Fruit fly (Drosophila melanogaster) whole organism, pupa: ENCODE measurements around the gene CG18746.

Experiments
- CG10348 ChIP-seq: fragments of 200-800 bp; sonication (Bioruptor generic); IDR thresholded peaks from 2 replicates; pipeline ENCODE4 v1.3.6; 2022; ENCODE audit warnings: missing biosample characterization, missing genetic modification characterization
- CG12605 ChIP-seq: fragments of 200-800 bp; sonication (Bioruptor generic); IDR thresholded peaks from 2 replicates; pipeline ENCODE4 v1.3.6; 2022; ENCODE audit warnings: missing biosample characterization, missing genetic modification characterization
- CG13204 ChIP-seq: fragments of 200-800 bp; sonication (Bioruptor generic); optimal IDR thresholded peaks from 2 replicates; lab custom pipeline; 2018; ENCODE audit warnings: missing biosample characterization, mild to moderate bottlenecking, missing genetic modification characterization, moderate library complexity
- CG14655 ChIP-seq: fragments of 200-800 bp; sonication (Bioruptor generic); optimal IDR thresholded peaks from 3 replicates; lab custom pipeline; 2017; ENCODE audit warnings: mild to moderate bottlenecking, missing biosample characterization, missing genetic modification reagents, missing genetic modification characterization
- CG15710 ChIP-seq: fragments of 200-800 bp; sonication (Bioruptor generic); optimal IDR thresholded peaks from 2 replicates; lab custom pipeline; 2018; ENCODE audit warnings: missing biosample characterization, mild to moderate bottlenecking, missing genetic modification characterization, moderate library complexity
- CG17806 ChIP-seq: fragments of 200-800 bp; sonication (Bioruptor generic); optimal IDR thresholded peaks from 2 replicates; lab custom pipeline; 2018; ENCODE audit warnings: missing biosample characterization, mild to moderate bottlenecking, missing genetic modification characterization, moderate library complexity
- CG32121 ChIP-seq: fragments of 200-800 bp; sonication (Bioruptor generic); IDR thresholded peaks from 2 replicates; pipeline ENCODE4 v1.3.6; 2022; ENCODE audit warnings: missing biosample characterization, missing genetic modification characterization
- CG34367 ChIP-seq: fragments of 200-800 bp; sonication (Bioruptor generic); optimal IDR thresholded peaks from 2 replicates; lab custom pipeline; 2018; ENCODE audit warnings: missing biosample characterization, mild to moderate bottlenecking, missing genetic modification characterization
- CG4496 ChIP-seq: fragments of 200-800 bp; sonication (Bioruptor generic); IDR thresholded peaks from 3 replicates; pipeline ENCODE4 v1.3.6; 2022; ENCODE audit warnings: missing biosample characterization, missing genetic modification characterization
- CG8159 ChIP-seq: fragments of 200-800 bp; sonication (Bioruptor generic); optimal IDR thresholded peaks from 3 replicates; lab custom pipeline; 2018; ENCODE audit warnings: missing biosample characterization, mild to moderate bottlenecking, missing genetic modification characterization, moderate library complexity
- CG8301 ChIP-seq: fragments of 200-800 bp; sonication (Bioruptor generic); optimal IDR thresholded peaks from 2 replicates; lab custom pipeline; 2018; ENCODE audit warnings: missing biosample characterization, mild to moderate bottlenecking, missing genetic modification characterization
- CG9948 ChIP-seq: fragments of 200-800 bp; sonication (Bioruptor generic); optimal IDR thresholded peaks from 2 replicates; lab custom pipeline; 2018; ENCODE audit warnings: missing biosample characterization, mild to moderate bottlenecking, missing genetic modification characterization, moderate library complexity
- D1 ChIP-seq: fragments of 200-800 bp; sonication (Bioruptor generic); optimal IDR thresholded peaks from 2 replicates; lab custom pipeline; 2018; ENCODE audit warnings: missing biosample characterization, mild to moderate bottlenecking, missing genetic modification characterization, moderate library complexity
- EcR ChIP-seq: fragments of 200-800 bp; sonication (Bioruptor generic); optimal IDR thresholded peaks from 3 replicates; lab custom pipeline; 2019; ENCODE audit warnings: missing biosample characterization, missing genetic modification characterization, mild to moderate bottlenecking, moderate library complexity, missing genetic modification reagents
- Ets98B ChIP-seq: fragments of 200-800 bp; sonication (Bioruptor generic); IDR thresholded peaks from 2 replicates; pipeline ENCODE4 v1.3.6; 2022; ENCODE audit warnings: missing biosample characterization, missing genetic modification characterization
- Pif1A ChIP-seq: fragments of 200-800 bp; sonication (Bioruptor generic); optimal IDR thresholded peaks from 3 replicates; lab custom pipeline; 2016; ENCODE audit warnings: missing biosample characterization, missing genetic modification characterization
- Pif1B ChIP-seq: fragments of 200-800 bp; sonication (Bioruptor generic); optimal IDR thresholded peaks from 3 replicates; lab custom pipeline; 2016; ENCODE audit warnings: missing biosample characterization, missing genetic modification characterization
- Snoo ChIP-seq: fragments of 200-800 bp; sonication (Bioruptor generic); optimal IDR thresholded peaks from 3 replicates; lab custom pipeline; 2017; ENCODE audit warnings: missing biosample characterization, mild to moderate bottlenecking, missing genetic modification characterization, inconsistent platforms
- fd96Ca ChIP-seq: fragments of 200-800 bp; sonication (Bioruptor generic); IDR thresholded peaks from 3 replicates; pipeline ENCODE4 v1.3.6; 2022; ENCODE audit warnings: missing biosample characterization, missing genetic modification characterization
- gl ChIP-seq: fragments of 200-800 bp; sonication (Bioruptor generic); optimal IDR thresholded peaks from 2 replicates; lab custom pipeline; 2018; ENCODE audit warnings: missing biosample characterization, mild to moderate bottlenecking, missing genetic modification characterization
- rn ChIP-seq: fragments of 200-800 bp; sonication (Bioruptor generic); IDR thresholded peaks from 2 replicates; pipeline ENCODE4 v1.3.6; 2022; ENCODE audit warnings: missing biosample characterization, missing genetic modification characterization

CG18746 gene

dm6 chr3R:7790087-7790486 lies at the start of gene CG18746:
TSS of gene CG18746 (minus strand) at chr3R:7790187.
- TF ChIP-seq CG8159 (tag; lab: Kevin White, UChicago) (no peak), Snoo (tag; lab: Kevin White, UChicago) (no peak)

dm6 chr3R:7821559-7821958 lies 31.6 kb upstream of the CG18746 start:
- TF ChIP-seq CG12605, result no peak
- TF ChIP-seq CG8159 (tag; lab: Kevin White, UChicago), result peak; percentile 53
- TF ChIP-seq CG15710, result peak; percentile 45
- no peak for TF ChIP-seq CG32121 (GFP tag; lab: Robert Waterston, UW)
- no peak for TF ChIP-seq CG9948 (tag; lab: Kevin White, UChicago)
- TF ChIP-seq Snoo (tag; lab: Kevin White, UChicago), result no peak
- TF ChIP-seq CG34367 (tag; lab: Kevin White, UChicago), result no peak
- TF ChIP-seq rn (GFP tag; lab: Robert Waterston, UW), result no peak
- TF ChIP-seq Ets98B, result peak; percentile 36; the same call in 1 of the 2 replicates
- TF ChIP-seq CG14655 (GFP tag; lab: Kevin White, UChicago), result peak; percentile 40
- TF ChIP-seq Pif1A (GFP tag; lab: Kevin White, UChicago), result peak; percentile 17
- TF ChIP-seq CG17806 (tag; lab: Kevin White, UChicago), result no peak
- TF ChIP-seq D1 (tag; lab: Kevin White, UChicago), result no peak
- TF ChIP-seq Pif1B (GFP tag; lab: Kevin White, UChicago), result no peak
- TF ChIP-seq CG10348 (GFP tag; lab: Robert Waterston, UW), result no peak
- 0 out of 3 replicates have a peak, but pooled peaks have one; percentile 26 for TF ChIP-seq CG4496 (GFP tag; lab: Robert Waterston, UW)
- no peak for TF ChIP-seq fd96Ca
- no peak for TF ChIP-seq gl (tag; lab: Kevin White, UChicago)
- TF ChIP-seq EcR, result no peak
- TF ChIP-seq CG8301 (tag; lab: Kevin White, UChicago), result no peak
- no peak for TF ChIP-seq CG13204 (GFP tag; lab: Kevin White, UChicago)

- TF ChIP-seq CG15710 (peak; percentile 46), Pif1B (GFP tag; lab: Kevin White, UChicago) (no peak), EcR (no peak), CG17806 (tag; lab: Kevin White, UChicago) (peak; percentile 16), fd96Ca (no peak), CG12605 (no peak), CG9948 (tag; lab: Kevin White, UChicago) (peak; percentile 23), Pif1A (GFP tag; lab: Kevin White, UChicago) (peak; percentile 21), D1 (tag; lab: Kevin White, UChicago) (no peak), CG8301 (tag; lab: Kevin White, UChicago) (peak; percentile 31), CG14655 (GFP tag; lab: Kevin White, UChicago) (peak; percentile 49), CG8159 (tag; lab: Kevin White, UChicago) (peak; percentile 71)
- TF ChIP-seq, all 21 proteins: peak for 7
Measured at dm6 chr3R:7813981-7814529, 24.1 kb upstream of the CG18746 start, which contains the start of gene CG34384. TSS of gene CG34384 (plus strand) at chr3R:7814361.

- no peak for TF ChIP-seq CG13204 (GFP tag; lab: Kevin White, UChicago)
Measured at dm6 chr3R:7813518-7813917, 23.5 kb upstream of the CG18746 start.

- TF ChIP-seq CG10348 (GFP tag; lab: Robert Waterston, UW) (no peak), Pif1A (GFP tag; lab: Kevin White, UChicago) (no peak), fd96Ca (no peak), EcR (no peak), CG4496 (GFP tag; lab: Robert Waterston, UW) (no peak), Pif1B (GFP tag; lab: Kevin White, UChicago) (no peak), Snoo (tag; lab: Kevin White, UChicago) (no peak), CG8159 (tag; lab: Kevin White, UChicago) (no peak), CG14655 (GFP tag; lab: Kevin White, UChicago) (no peak), gl (tag; lab: Kevin White, UChicago) (no peak), Ets98B (no peak), D1 (tag; lab: Kevin White, UChicago) (no peak), CG17806 (tag; lab: Kevin White, UChicago) (no peak), CG9948 (tag; lab: Kevin White, UChicago) (no peak)
Measured at dm6 chr3R:7811514-7811913, 21.5 kb upstream of the CG18746 start, which contains the start of gene CG31473. TSS of gene CG31473 (plus strand) at chr3R:7811814.

- TF ChIP-seq CG15710, result peak; percentile 58
- peak; percentile 34 for TF ChIP-seq CG9948 (tag; lab: Kevin White, UChicago)
- peak; percentile 69 for TF ChIP-seq CG34367 (tag; lab: Kevin White, UChicago)
- TF ChIP-seq rn (GFP tag; lab: Robert Waterston, UW), result peak; percentile 66
- TF ChIP-seq CG14655 (GFP tag; lab: Kevin White, UChicago), result peak; percentile 56
- TF ChIP-seq CG4496 (GFP tag; lab: Robert Waterston, UW), result peak; percentile 83
- TF ChIP-seq Ets98B, result peak; percentile 5; the same call in 1 of the 2 replicates
- TF ChIP-seq CG13204 (GFP tag; lab: Kevin White, UChicago), result no peak
- TF ChIP-seq Snoo (tag; lab: Kevin White, UChicago), result peak; percentile 79
- no peak for TF ChIP-seq CG8159 (tag; lab: Kevin White, UChicago)
- no peak for TF ChIP-seq fd96Ca
Measured at dm6 chr3R:7809662-7810621, 20.0 kb upstream of the CG18746 start, which contains the start of the genes CG2993 and sgll. TSS of gene CG2993 (minus strand) at chr3R:7810014. TSS of gene sgll (plus strand) at chr3R:7810532.
